Worm (Caenorhabditis elegans): ENCODE measurements around the gene mxl-3.

- TF ChIP-seq mbf-1 (tag; optimal IDR thresholded peaks at IDR 0.05) (no peak), lin-39 (tag; optimal IDR thresholded peaks at IDR 0.05) (no peak), nhr-25 (tag; optimal IDR thresholded peaks at IDR 0.05) (no peak), elt-3 (tag; optimal IDR thresholded peaks at IDR 0.05) (no peak), ceh-82 (tag; optimal IDR thresholded peaks at IDR 0.05) (no peak), nhr-12 (tag; optimal IDR thresholded peaks at IDR 0.05) (no peak), ztf-11 (tag; optimal IDR thresholded peaks at IDR 0.05) (no peak), ama-1 (optimal IDR thresholded peaks at IDR 0.05) (no peak), lin-13 (GFP tag; optimal IDR thresholded peaks at IDR 0.05) (no peak), sem-4 (tag; optimal IDR thresholded peaks at IDR 0.05) (no peak), alr-1 (tag; optimal IDR thresholded peaks at IDR 0.05) (no peak), mdl-1 (tag; optimal IDR thresholded peaks at IDR 0.05) (no peak)
Observed at ce11 chrX:13387497-13387953, 36.9 kb upstream of the mxl-3 start, which contains the start of gene C49F8.3.
